Worm (Caenorhabditis elegans) whole organism, L1 larva: Measurements from ENCODE around the gene F32D8.1.

Source experiments
- C04F5.9 ChIP-seq: sonication (generic microtip); optimal IDR thresholded peaks from 2 replicates; lab custom pipeline; 2016; ENCODE audit warnings: missing genetic modification characterization, missing compliant biosample characterization
- C34B4.2 ChIP-seq: sonication (generic microtip); optimal IDR thresholded peaks from 2 replicates; lab custom pipeline; 2017; ENCODE audit warnings: mild to moderate bottlenecking, missing genetic modification characterization, missing compliant biosample characterization
- F16B12.6 ChIP-seq: fragments of 150-350 bp; optimal IDR thresholded peaks from 2 replicates; lab custom pipeline; 2014; ENCODE audit warnings: missing biosample characterization, missing genetic modification characterization
- aha-1 ChIP-seq: fragments of 150-350 bp; optimal IDR thresholded peaks from 2 replicates; lab custom pipeline; 2014; ENCODE audit warnings: missing biosample characterization, missing genetic modification characterization
- alr-1 ChIP-seq: fragments of 200-800 bp; sonication (Bioruptor generic); optimal IDR thresholded peaks from 2 replicates; lab custom pipeline; 2018; ENCODE audit warnings: borderline replicate concordance, mild to moderate bottlenecking, missing genetic modification characterization, missing compliant biosample characterization
- ama-1 ChIP-seq: fragments of 150-350 bp; optimal IDR thresholded peaks from 2 replicates; lab custom pipeline; 2014
- ceh-63 ChIP-seq: fragments of 200-800 bp; sonication (Bioruptor generic); optimal IDR thresholded peaks from 2 replicates; lab custom pipeline; 2018; ENCODE audit warnings: mild to moderate bottlenecking, missing genetic modification characterization, missing compliant biosample characterization
- ceh-8 ChIP-seq: fragments of 200-800 bp; sonication (Bioruptor generic); optimal IDR thresholded peaks from 2 replicates; lab custom pipeline; 2018; ENCODE audit warnings: mild to moderate bottlenecking, missing genetic modification characterization, moderate library complexity, missing compliant biosample characterization
- ceh-82 ChIP-seq, 3 experiments: fragments of 150-350 bp in 1 of 3; sonication (generic microtip) in 2 of 3; optimal IDR thresholded peaks; 2 replicates each; lab custom pipeline; 2014 to 2017; ENCODE audit warnings: missing biosample characterization in 3 of 3, missing genetic modification characterization in 3 of 3
- ceh-88 ChIP-seq: fragments of 200-800 bp; sonication (Bioruptor generic); IDR thresholded peaks from 2 replicates; pipeline ENCODE4 v1.3.6; 2022; ENCODE audit warnings: missing genetic modification characterization, missing compliant biosample characterization
- ceh-90 ChIP-seq: sonication (generic microtip); optimal IDR thresholded peaks from 2 replicates; lab custom pipeline; 2016; ENCODE audit warnings: missing genetic modification characterization, missing compliant biosample characterization
- ces-1 ChIP-seq: fragments of 150-350 bp; optimal IDR thresholded peaks from 2 replicates; lab custom pipeline; 2014; ENCODE audit warnings: missing biosample characterization, missing genetic modification reagents, missing genetic modification characterization
- efl-1 ChIP-seq, 4 experiments: fragments of 150-350 bp; optimal IDR thresholded peaks in 3 of 4; peaks in 1 of 4; 1 replicate in 1 of 4; 2 replicates in 3 of 4; lab custom pipeline; 2014; ENCODE audit warnings: missing biosample characterization in 2 of 4, missing genetic modification characterization in 2 of 4, missing genetic modification reagents in 2 of 4
- egl-13 ChIP-seq: sonication (generic microtip); optimal IDR thresholded peaks from 2 replicates; lab custom pipeline; 2016; ENCODE audit warnings: missing genotype, missing genetic modification reagents, missing genetic modification characterization, missing compliant biosample characterization
- elt-2 ChIP-seq: sonication (generic microtip); optimal IDR thresholded peaks from 2 replicates; lab custom pipeline; 2016; ENCODE audit warnings: missing genetic modification characterization, mild to moderate bottlenecking, inconsistent platforms, missing compliant biosample characterization, missing genetic modification reagents
- elt-3 ChIP-seq, 6 experiments: fragments of 150-350 bp in 1 of 6; sonication (generic microtip); optimal IDR thresholded peaks; 2 replicates each; lab custom pipeline; 2017 to 2018; ENCODE audit warnings: missing biosample characterization in 6 of 6, missing genetic modification characterization in 6 of 6, inconsistent platforms in 1 of 6
- fkh-8 ChIP-seq: sonication (generic microtip); optimal IDR thresholded peaks from 2 replicates; lab custom pipeline; 2016; ENCODE audit warnings: mild to moderate bottlenecking, missing genetic modification characterization, missing compliant biosample characterization
- fos-1 ChIP-seq: fragments of 150-350 bp; optimal IDR thresholded peaks from 2 replicates; lab custom pipeline; 2014; ENCODE audit warnings: missing biosample characterization, missing genetic modification characterization
- hlh-17 ChIP-seq: fragments of 200-800 bp; sonication (Bioruptor generic); optimal IDR thresholded peaks from 2 replicates; lab custom pipeline; 2018; ENCODE audit warnings: missing genetic modification characterization, mild to moderate bottlenecking, missing compliant biosample characterization, moderate library complexity, borderline replicate concordance
- hlh-4 ChIP-seq: sonication (generic microtip); optimal IDR thresholded peaks from 2 replicates; lab custom pipeline; 2016; ENCODE audit warnings: mild to moderate bottlenecking, missing genetic modification characterization, missing compliant biosample characterization
- hpl-2 ChIP-seq: fragments of 150-350 bp; optimal IDR thresholded peaks from 2 replicates; lab custom pipeline; 2014; ENCODE audit warnings: missing biosample characterization, missing genetic modification reagents, missing genetic modification characterization
- jun-1 ChIP-seq: fragments of 150-350 bp; optimal IDR thresholded peaks from 2 replicates; lab custom pipeline; 2014; ENCODE audit warnings: missing biosample characterization, missing genetic modification reagents, missing genetic modification characterization
- lin-15B ChIP-seq: fragments of 150-350 bp; sonication (generic microtip); optimal IDR thresholded peaks from 3 replicates; lab custom pipeline; 2014; ENCODE audit warnings: missing biosample characterization, missing genetic modification characterization
- lin-35 ChIP-seq, 2 experiments: fragments of 150-350 bp; optimal IDR thresholded peaks; 2 replicates each; lab custom pipeline; 2014; ENCODE audit warnings: missing biosample characterization in 2 of 2, missing genetic modification characterization in 2 of 2, missing genetic modification reagents in 2 of 2
- lin-39 ChIP-seq: fragments of 150-350 bp; optimal IDR thresholded peaks from 2 replicates; lab custom pipeline; 2014; ENCODE audit warnings: missing biosample characterization, missing genetic modification reagents, missing genetic modification characterization
- lir-3 ChIP-seq: sonication (generic microtip); optimal IDR thresholded peaks from 2 replicates; lab custom pipeline; 2016; ENCODE audit warnings: mild to moderate bottlenecking, missing genetic modification characterization, moderate library complexity, missing compliant biosample characterization; ENCODE audit not compliant: poor library complexity
- mdl-1 ChIP-seq, 2 experiments: fragments of 150-350 bp; optimal IDR thresholded peaks; 2 replicates each; lab custom pipeline; 2014 to 2017; ENCODE audit warnings: missing biosample characterization in 2 of 2, missing genetic modification characterization in 2 of 2, inconsistent platforms in 1 of 2
- nhr-11 ChIP-seq: fragments of 150-350 bp; optimal IDR thresholded peaks from 2 replicates; lab custom pipeline; 2014; ENCODE audit warnings: missing biosample characterization, missing genetic modification characterization
- nhr-12 ChIP-seq: sonication (generic microtip); optimal IDR thresholded peaks from 2 replicates; lab custom pipeline; 2017; ENCODE audit warnings: missing biosample characterization, missing genetic modification characterization
- nhr-19 ChIP-seq: fragments of 200-800 bp; sonication (Bioruptor generic); conservative IDR thresholded peaks from 2 replicates; pipeline ENCODE4 v1.3.6; 2022; ENCODE audit warnings: missing genetic modification characterization, missing compliant biosample characterization
- nhr-237 ChIP-seq: fragments of 150-350 bp; optimal IDR thresholded peaks from 2 replicates; lab custom pipeline; 2014; ENCODE audit warnings: missing biosample characterization, missing genetic modification characterization
- nhr-71 ChIP-seq: sonication (generic microtip); optimal IDR thresholded peaks from 2 replicates; lab custom pipeline; 2016; ENCODE audit warnings: mild to moderate bottlenecking, missing genetic modification characterization, moderate library complexity, missing compliant biosample characterization
- nhr-76 ChIP-seq: sonication (generic microtip); optimal IDR thresholded peaks from 2 replicates; lab custom pipeline; 2017; ENCODE audit warnings: missing biosample characterization, missing genetic modification characterization
- nhr-77 ChIP-seq: fragments of 150-350 bp; optimal IDR thresholded peaks from 2 replicates; lab custom pipeline; 2014; ENCODE audit warnings: missing biosample characterization, missing genetic modification characterization
- nhr-84 ChIP-seq: sonication (generic microtip); optimal IDR thresholded peaks from 2 replicates; lab custom pipeline; 2017; ENCODE audit warnings: missing biosample characterization, missing genetic modification characterization
- pax-3 ChIP-seq: fragments of 200-800 bp; sonication (Bioruptor generic); optimal IDR thresholded peaks from 2 replicates; lab custom pipeline; 2018; ENCODE audit warnings: mild to moderate bottlenecking, missing genetic modification characterization, moderate library complexity, missing compliant biosample characterization
- pqm-1 ChIP-seq: sonication (generic microtip); optimal IDR thresholded peaks from 3 replicates; lab custom pipeline; 2017; ENCODE audit warnings: missing biosample characterization, missing genetic modification characterization
- rnt-1 ChIP-seq: sonication (generic microtip); optimal IDR thresholded peaks from 2 replicates; lab custom pipeline; 2016; ENCODE audit warnings: mild to moderate bottlenecking, missing genetic modification characterization, moderate library complexity, missing compliant biosample characterization
- skn-1 ChIP-seq: fragments of 150-350 bp; optimal IDR thresholded peaks from 2 replicates; lab custom pipeline; 2014; ENCODE audit warnings: missing biosample characterization, missing genetic modification characterization
- snu-23 ChIP-seq: sonication (generic microtip); optimal IDR thresholded peaks from 2 replicates; lab custom pipeline; 2016; ENCODE audit warnings: missing genetic modification characterization, missing compliant biosample characterization
- sox-4 ChIP-seq: sonication (generic microtip); optimal IDR thresholded peaks from 2 replicates; lab custom pipeline; 2016; ENCODE audit warnings: missing genetic modification characterization, missing compliant biosample characterization
- sptf-1 ChIP-seq: fragments of 150-350 bp; optimal IDR thresholded peaks from 2 replicates; lab custom pipeline; 2014; ENCODE audit warnings: missing biosample characterization, missing genetic modification characterization
- sup-37 ChIP-seq: fragments of 200-800 bp; sonication (Bioruptor generic); optimal IDR thresholded peaks from 2 replicates; lab custom pipeline; 2018; ENCODE audit warnings: mild to moderate bottlenecking, missing genetic modification characterization, missing compliant biosample characterization
- swsn-7 ChIP-seq: sonication (generic microtip); optimal IDR thresholded peaks from 2 replicates; lab custom pipeline; 2016; ENCODE audit warnings: missing genetic modification characterization, missing compliant biosample characterization
- tbx-2 ChIP-seq: sonication (generic microtip); optimal IDR thresholded peaks from 2 replicates; lab custom pipeline; 2016; ENCODE audit warnings: missing genetic modification characterization, missing compliant biosample characterization
- unc-62 ChIP-seq: fragments of 150-350 bp; optimal IDR thresholded peaks from 2 replicates; lab custom pipeline; 2014; ENCODE audit warnings: missing biosample characterization, missing genetic modification reagents, missing genetic modification characterization
- unc-98 ChIP-seq: fragments of 200-800 bp; sonication (Bioruptor generic); IDR thresholded peaks from 2 replicates; pipeline ENCODE4 v1.3.6; 2022; ENCODE audit warnings: missing genetic modification characterization, missing compliant biosample characterization
- zag-1 ChIP-seq: fragments of 150-350 bp; optimal IDR thresholded peaks from 2 replicates; lab custom pipeline; 2014; ENCODE audit warnings: missing biosample characterization, missing genetic modification characterization

The F32D8.1 gene

DNA sequence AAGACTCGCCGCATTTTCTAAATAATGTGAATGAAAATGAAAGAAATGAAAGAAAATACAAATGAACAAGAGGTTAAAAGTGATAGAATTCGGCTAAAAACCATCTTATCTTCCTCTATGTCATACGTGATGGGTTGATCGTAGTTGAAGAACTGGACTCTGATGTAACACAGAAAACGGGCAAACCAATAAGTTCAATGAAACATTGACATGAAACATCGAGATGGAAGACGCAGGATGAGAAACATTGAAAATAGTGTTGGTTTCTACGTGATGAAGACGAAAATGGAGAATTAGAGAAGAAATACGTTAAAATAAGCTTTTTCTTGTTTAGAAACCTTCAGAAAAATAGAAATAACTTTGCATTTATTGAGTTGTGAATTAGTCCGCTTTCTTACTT, 10.3 kb downstream of the F32D8.1 start, which contains the start of gene F32D8.12 (continued):
- TF ChIP-seq mdl-1 (tag; optimal IDR thresholded peaks at IDR 0.05; lab: Kevin White, UChicago) (peak in 1 of 2 experiments; percentile 10), lin-39 (tag; lab: Kevin White, UChicago) (no peak), hlh-4 (no peak), ceh-82 (tag; optimal IDR thresholded peaks at IDR 0.05; lab: Kevin White, UChicago) (peak in 1 of 3 experiments; percentile 22), fkh-8 (tag; lab: Kevin White, UChicago) (no peak), nhr-19 (GFP tag; lab: Robert Waterston, UW) (peak; percentile 74), sup-37 (GFP tag; lab: Kevin White, UChicago) (no peak), C04F5.9 (tag; lab: Kevin White, UChicago) (no peak), fos-1 (no peak), ces-1 (GFP tag; lab: Kevin White, UChicago) (no peak), nhr-76 (tag; lab: Kevin White, UChicago) (no peak), nhr-237 (tag; lab: Kevin White, UChicago) (no peak), pax-3 (no peak), tbx-2 (tag; lab: Kevin White, UChicago) (no peak), elt-2 (tag; lab: Kevin White, UChicago) (peak; percentile 42), swsn-7 (tag; lab: Kevin White, UChicago) (peak; percentile 44), aha-1 (no peak), lin-15B (no peak), hpl-2 (GFP tag; lab: Kevin White, UChicago) (no peak)

DNA sequence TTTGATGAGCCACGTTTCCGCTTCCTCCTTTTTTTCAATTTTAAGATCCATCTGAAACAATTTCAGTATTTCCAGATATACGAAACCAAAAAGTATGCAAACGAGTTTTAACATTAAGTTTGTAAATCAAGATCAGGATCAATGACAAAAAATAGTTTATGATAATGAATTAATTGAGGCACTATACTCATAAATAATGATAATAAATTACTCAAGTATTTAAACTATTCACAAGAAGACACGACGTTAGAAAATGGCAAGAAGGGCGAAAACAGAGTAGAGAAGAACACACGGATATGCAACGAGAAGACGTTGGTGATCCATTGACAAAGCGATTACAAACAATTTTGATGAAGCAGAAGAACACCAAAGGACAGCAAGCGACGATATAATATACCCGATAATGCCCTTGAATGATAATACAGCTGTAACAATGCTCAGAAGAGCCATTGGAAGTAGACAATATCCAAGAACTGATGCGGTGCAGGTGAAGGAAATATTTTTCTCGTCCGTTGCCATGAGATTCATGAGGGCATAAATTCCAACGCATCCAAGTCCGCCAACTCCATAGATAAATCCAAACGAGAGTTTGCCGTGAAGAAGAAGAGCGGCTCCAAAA, 13.0 kb downstream of the F32D8.1 start, which contains the start of gene F32D8.4:
Gene F32D8.4 (minus strand): TSS at position 51 of the 619 bp plus-strand sequence.
- TF ChIP-seq ceh-90, result no peak
- TF ChIP-seq efl-1 (optimal IDR thresholded peaks at IDR 0.05; lab: Kevin White, UChicago), result no peak
- peak in 1 of 2 experiments; percentile 90 for TF ChIP-seq efl-1 (GFP tag; optimal IDR thresholded peaks at IDR 0.05 in 1 of 2; lab: Kevin White, UChicago)
- no peak for TF ChIP-seq pqm-1 (tag; lab: Kevin White, UChicago)
- TF ChIP-seq hlh-4, result no peak

DNA sequence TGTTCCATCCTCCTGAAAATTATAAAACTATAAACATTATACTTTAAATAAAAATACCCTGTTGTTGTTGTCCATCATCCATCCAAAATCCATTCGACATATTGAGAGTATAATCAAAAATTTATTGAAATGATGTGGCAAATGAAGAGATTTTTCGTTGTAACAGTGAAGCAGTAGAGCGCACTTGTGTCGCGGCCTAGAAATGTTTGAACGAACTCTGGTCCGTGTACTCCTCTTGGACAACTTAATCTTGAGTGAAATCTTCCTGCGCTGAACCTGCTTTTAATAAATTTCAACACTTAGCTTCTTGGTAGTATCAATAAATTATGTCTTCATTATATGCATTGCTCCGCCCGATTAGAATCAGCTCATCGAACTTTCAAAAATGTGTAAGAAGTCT, 14.0 kb downstream of the F32D8.1 start, which contains the start of the genes F32D8.14 and F32D8.5:
Gene F32D8.14 (minus strand): TSS at position 188 of the 400 bp plus-strand sequence.
Gene F32D8.5 (plus strand): TSS at position 200 of the 400 bp plus-strand sequence.
- TF ChIP-seq rnt-1 (peak; percentile 98), unc-62 (GFP tag; lab: Kevin White, UChicago) (no peak), ces-1 (GFP tag; lab: Kevin White, UChicago) (no peak), nhr-237 (tag; lab: Kevin White, UChicago) (peak; percentile 27), sox-4 (peak; percentile 85), nhr-71 (tag; lab: Kevin White, UChicago) (peak; percentile 94), lin-15B (peak; percentile 84), nhr-11 (tag; lab: Kevin White, UChicago) (no peak), hlh-17 (GFP tag; lab: Kevin White, UChicago) (no peak), ceh-90 (peak; percentile 88), lin-35 (GFP tag; optimal IDR thresholded peaks at IDR 0.05; lab: Kevin White, UChicago) (peak; percentile 85 to 88), ceh-88 (GFP tag; lab: Robert Waterston, UW) (no peak; the same call in 1 of the 2 replicates), ceh-63 (no peak), nhr-76 (tag; lab: Kevin White, UChicago) (no peak), unc-98 (GFP tag; lab: Robert Waterston, UW) (peak; percentile 33; the same call in 1 of the 2 replicates), zag-1 (tag; lab: Kevin White, UChicago) (no peak), sptf-1 (tag; lab: Kevin White, UChicago) (no peak), nhr-12 (tag; lab: Kevin White, UChicago) (no peak), skn-1 (tag; lab: Kevin White, UChicago) (peak; percentile 79), lir-3 (tag; lab: Kevin White, UChicago) (peak; percentile 96), jun-1 (tag; lab: Kevin White, UChicago) (peak; percentile 56), elt-3 (tag; optimal IDR thresholded peaks at IDR 0.05; lab: Kevin White, UChicago) (peak in 1 of 6 experiments; percentile 77), snu-23 (peak; percentile 93), tbx-2 (tag; lab: Kevin White, UChicago) (peak; percentile 90), ceh-8 (GFP tag; lab: Kevin White, UChicago) (peak; percentile 51), nhr-77 (peak; percentile 67), F16B12.6 (tag; lab: Kevin White, UChicago) (no peak), alr-1 (tag; lab: Kevin White, UChicago) (no peak), nhr-84 (tag; lab: Kevin White, UChicago) (no peak), ama-1 (lab: Kevin White, UChicago) (no peak), C34B4.2 (tag; lab: Kevin White, UChicago) (no peak), sup-37 (GFP tag; lab: Kevin White, UChicago) (peak; percentile 16), egl-13 (tag; lab: Kevin White, UChicago) (peak; percentile 85)
